Fruit fly (Drosophila melanogaster): ENCODE measurements around the gene orb2.

Gene orb2

DNA sequence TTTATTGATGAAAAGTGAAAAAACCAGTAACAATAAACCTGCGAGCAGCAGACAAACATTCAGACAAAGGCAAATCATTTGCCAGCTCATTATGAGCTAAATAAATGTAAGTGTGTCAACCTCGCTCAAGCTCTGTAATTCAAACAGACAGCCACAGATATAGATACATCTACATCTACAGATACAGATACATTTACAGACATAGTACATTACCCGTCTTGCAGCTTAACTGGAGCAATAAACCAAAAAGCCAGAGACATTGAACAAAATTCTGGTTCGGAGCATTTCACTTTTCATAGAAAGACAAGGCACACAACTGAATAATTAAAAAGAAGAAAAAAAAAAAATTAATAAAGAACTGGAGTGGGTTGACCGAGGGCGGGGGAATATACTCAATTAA lies 34.6 kb downstream of the orb2 start:
- TF ChIP-seq Pif1A (GFP tag; optimal IDR thresholded peaks at IDR 0.05) = no peak
- no peak for TF ChIP-seq fd96Ca (GFP tag; IDR thresholded peaks at IDR 0.05)
- no peak for TF ChIP-seq CG10348 (GFP tag; IDR thresholded peaks at IDR 0.05)
- TF ChIP-seq CG9948 (tag; optimal IDR thresholded peaks at IDR 0.05) = no peak
- no peak for TF ChIP-seq EcR (GFP tag; optimal IDR thresholded peaks at IDR 0.05)
- TF ChIP-seq CG17806 (tag; optimal IDR thresholded peaks at IDR 0.05) = no peak
- TF ChIP-seq CG12605 (GFP tag; IDR thresholded peaks at IDR 0.05) = no peak
- no peak for TF ChIP-seq CG32121 (GFP tag; IDR thresholded peaks at IDR 0.05)
- TF ChIP-seq D1 (tag; optimal IDR thresholded peaks at IDR 0.05) = no peak
- no peak for TF ChIP-seq Pif1B (GFP tag; optimal IDR thresholded peaks at IDR 0.05)
- no peak for TF ChIP-seq gl (tag; optimal IDR thresholded peaks at IDR 0.05)
- no peak for TF ChIP-seq CG8301 (tag; optimal IDR thresholded peaks at IDR 0.05)
- TF ChIP-seq Ets98B (GFP tag; IDR thresholded peaks at IDR 0.05) = no peak
- no peak for TF ChIP-seq CG4496 (GFP tag; IDR thresholded peaks at IDR 0.05)
- TF ChIP-seq CG8159 (tag; optimal IDR thresholded peaks at IDR 0.05) = no peak
- TF ChIP-seq rn (GFP tag; IDR thresholded peaks at IDR 0.05) = no peak
- TF ChIP-seq CG15710 (tag; optimal IDR thresholded peaks at IDR 0.05) = no peak
- no peak for TF ChIP-seq CG14655 (GFP tag; optimal IDR thresholded peaks at IDR 0.05)
- no peak for TF ChIP-seq CG34367 (tag; optimal IDR thresholded peaks at IDR 0.05)
- TF ChIP-seq CG13204 (GFP tag; optimal IDR thresholded peaks at IDR 0.05) = no peak

- TF ChIP-seq Pif1A (GFP tag; optimal IDR thresholded peaks at IDR 0.05) = peak; percentile 63
- TF ChIP-seq CG14655 (GFP tag; optimal IDR thresholded peaks at IDR 0.05) = peak; percentile 82
- no peak for TF ChIP-seq fd96Ca (GFP tag; IDR thresholded peaks at IDR 0.05)
- TF ChIP-seq Pif1B (GFP tag; optimal IDR thresholded peaks at IDR 0.05) = peak; percentile 67
- no peak for TF ChIP-seq gl (tag; optimal IDR thresholded peaks at IDR 0.05)
- no peak for TF ChIP-seq CG32121 (GFP tag; IDR thresholded peaks at IDR 0.05)
- no peak for TF ChIP-seq rn (GFP tag; IDR thresholded peaks at IDR 0.05)
- TF ChIP-seq CG8159 (tag; optimal IDR thresholded peaks at IDR 0.05) = peak; percentile 71
- peak; percentile 65 for TF ChIP-seq EcR (GFP tag; optimal IDR thresholded peaks at IDR 0.05)
- TF ChIP-seq Snoo (tag; optimal IDR thresholded peaks at IDR 0.05) = peak; percentile 69
- no peak for TF ChIP-seq Ets98B (GFP tag; IDR thresholded peaks at IDR 0.05)
- TF ChIP-seq CG15710 (tag; optimal IDR thresholded peaks at IDR 0.05) = peak; percentile 54
- peak; percentile 35 for TF ChIP-seq D1 (tag; optimal IDR thresholded peaks at IDR 0.05)
- TF ChIP-seq CG9948 (tag; optimal IDR thresholded peaks at IDR 0.05) = peak; percentile 65
- peak; percentile 10 for TF ChIP-seq CG34367 (tag; optimal IDR thresholded peaks at IDR 0.05)
- peak; percentile 20 for TF ChIP-seq CG13204 (GFP tag; optimal IDR thresholded peaks at IDR 0.05)
- peak; percentile 42; the same call in 1 of the 3 replicates for TF ChIP-seq CG4496 (GFP tag; IDR thresholded peaks at IDR 0.05)
- TF ChIP-seq CG12605 (GFP tag; IDR thresholded peaks at IDR 0.05) = peak; percentile 53
- peak; percentile 58 for TF ChIP-seq CG17806 (tag; optimal IDR thresholded peaks at IDR 0.05)
- no peak for TF ChIP-seq CG10348 (GFP tag; IDR thresholded peaks at IDR 0.05)
- TF ChIP-seq CG8301 (tag; optimal IDR thresholded peaks at IDR 0.05) = peak; percentile 61
Measured at dm6 chr3L:8913537-8914108, 40.6 kb downstream of the orb2 start.

DNA sequence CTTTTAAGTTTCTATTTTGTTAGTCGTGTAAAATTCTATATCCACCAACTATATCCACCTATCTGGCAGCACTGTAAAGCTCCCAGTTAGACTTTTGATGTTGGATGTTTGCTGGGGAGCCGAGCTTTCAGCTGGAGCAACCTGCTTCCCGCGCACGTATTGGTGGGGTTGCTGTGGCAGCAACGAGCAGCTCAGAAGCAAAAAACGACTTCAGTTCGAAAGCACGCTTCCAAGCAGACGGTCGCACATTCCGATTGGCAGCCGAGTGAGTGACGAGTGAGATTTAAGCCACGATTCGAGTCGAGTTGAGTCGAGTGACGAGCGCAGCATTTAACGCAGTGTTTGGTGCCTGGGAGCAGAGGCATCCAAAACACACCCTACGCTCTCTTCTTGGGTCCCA lies 41.9 kb downstream of the orb2 start, which contains the start of the genes Tsp66E and mfr:
Gene Tsp66E (plus strand): TSS at position 168 of the 400 bp plus-strand sequence.
Gene mfr (minus strand): TSS at position 340 of the 400 bp plus-strand sequence.
- TF ChIP-seq CG17806 (tag; optimal IDR thresholded peaks at IDR 0.05) (no peak), CG9948 (tag; optimal IDR thresholded peaks at IDR 0.05) (no peak), CG32121 (GFP tag; IDR thresholded peaks at IDR 0.05) (no peak), CG13204 (GFP tag; optimal IDR thresholded peaks at IDR 0.05) (peak; percentile 47), Pif1B (GFP tag; optimal IDR thresholded peaks at IDR 0.05) (peak; percentile 21), CG14655 (GFP tag; optimal IDR thresholded peaks at IDR 0.05) (no peak), Snoo (tag; optimal IDR thresholded peaks at IDR 0.05) (no peak), CG10348 (GFP tag; IDR thresholded peaks at IDR 0.05) (no peak), CG8301 (tag; optimal IDR thresholded peaks at IDR 0.05) (no peak), fd96Ca (GFP tag; IDR thresholded peaks at IDR 0.05) (no peak; the same call in 2 of the 3 replicates), gl (tag; optimal IDR thresholded peaks at IDR 0.05) (peak; percentile 9), Pif1A (GFP tag; optimal IDR thresholded peaks at IDR 0.05) (no peak), rn (GFP tag; IDR thresholded peaks at IDR 0.05) (no peak), D1 (tag; optimal IDR thresholded peaks at IDR 0.05) (no peak), CG4496 (GFP tag; IDR thresholded peaks at IDR 0.05) (peak; percentile 63; the same call in 2 of the 3 replicates), CG34367 (tag; optimal IDR thresholded peaks at IDR 0.05) (no peak), EcR (GFP tag; optimal IDR thresholded peaks at IDR 0.05) (no peak), CG15710 (tag; optimal IDR thresholded peaks at IDR 0.05) (no peak), CG8159 (tag; optimal IDR thresholded peaks at IDR 0.05) (no peak), CG12605 (GFP tag; IDR thresholded peaks at IDR 0.05) (peak; percentile 48; the same call in 1 of the 2 replicates), Ets98B (GFP tag; IDR thresholded peaks at IDR 0.05) (peak; percentile 65; the same call in 1 of the 2 replicates)

DNA sequence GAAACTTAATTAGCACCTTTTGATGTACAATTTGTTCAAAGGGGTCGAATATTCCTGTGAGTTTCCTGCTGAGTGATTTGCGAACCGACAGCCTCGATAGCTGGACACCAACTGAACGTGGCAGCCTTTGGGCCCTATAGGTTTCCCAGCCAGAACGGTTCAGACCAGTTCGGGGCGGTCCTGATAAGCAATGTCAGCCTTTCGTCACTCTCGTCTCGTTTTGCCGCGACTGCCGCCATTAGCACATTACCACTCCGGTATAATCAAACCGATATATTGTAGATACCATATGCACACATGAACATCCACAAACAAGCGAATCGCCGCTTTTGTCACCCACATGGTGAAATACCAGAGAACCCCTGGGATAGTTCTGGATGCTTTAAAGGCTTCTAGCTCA lies 49.2 kb downstream of the orb2 start, which contains the start of gene TrpA1:
Gene TrpA1 (minus strand): TSS at position 101 of the 400 bp plus-strand sequence.
- TF ChIP-seq Snoo (tag; optimal IDR thresholded peaks at IDR 0.05) (no peak), CG8159 (tag; optimal IDR thresholded peaks at IDR 0.05) (no peak), CG15710 (tag; optimal IDR thresholded peaks at IDR 0.05) (no peak), rn (GFP tag; IDR thresholded peaks at IDR 0.05) (no peak), D1 (tag; optimal IDR thresholded peaks at IDR 0.05) (no peak), CG9948 (tag; optimal IDR thresholded peaks at IDR 0.05) (no peak), Pif1A (GFP tag; optimal IDR thresholded peaks at IDR 0.05) (no peak), CG8301 (tag; optimal IDR thresholded peaks at IDR 0.05) (no peak), CG13204 (GFP tag; optimal IDR thresholded peaks at IDR 0.05) (no peak), fd96Ca (GFP tag; IDR thresholded peaks at IDR 0.05) (no peak), Pif1B (GFP tag; optimal IDR thresholded peaks at IDR 0.05) (no peak), CG34367 (tag; optimal IDR thresholded peaks at IDR 0.05) (no peak), CG12605 (GFP tag; IDR thresholded peaks at IDR 0.05) (no peak), EcR (GFP tag; optimal IDR thresholded peaks at IDR 0.05) (no peak), CG32121 (GFP tag; IDR thresholded peaks at IDR 0.05) (no peak), CG17806 (tag; optimal IDR thresholded peaks at IDR 0.05) (no peak), CG10348 (GFP tag; IDR thresholded peaks at IDR 0.05) (no peak)

DNA sequence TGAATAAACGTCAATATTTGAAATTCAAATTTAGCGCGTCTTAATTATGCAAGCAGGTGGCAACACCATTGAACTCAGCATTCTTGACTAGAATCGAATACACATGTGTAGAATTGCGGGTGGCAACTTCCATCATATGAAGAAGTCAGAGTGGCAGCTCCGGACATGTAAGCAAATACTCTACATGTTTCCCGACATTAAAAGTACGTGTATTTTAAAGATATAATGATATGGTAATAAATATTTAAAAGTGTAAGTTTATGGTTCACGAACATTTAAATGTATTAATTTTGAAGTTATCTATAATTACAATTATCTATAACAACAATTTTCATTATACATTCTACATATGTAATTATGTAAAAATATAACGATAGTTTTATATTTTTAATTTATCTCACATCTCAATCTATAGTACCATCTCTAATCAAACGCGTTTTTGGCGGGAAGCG lies 63.1 kb downstream of the orb2 start, which contains the start of gene Mcm7:
Gene Mcm7 (plus strand): TSS at position 430 of the 452 bp plus-strand sequence.
- TF ChIP-seq Pif1B (GFP tag; optimal IDR thresholded peaks at IDR 0.05) (no peak), CG14655 (GFP tag; optimal IDR thresholded peaks at IDR 0.05) (no peak), CG17806 (tag; optimal IDR thresholded peaks at IDR 0.05) (no peak), Ets98B (GFP tag; IDR thresholded peaks at IDR 0.05) (no peak), CG8159 (tag; optimal IDR thresholded peaks at IDR 0.05) (no peak), CG4496 (GFP tag; IDR thresholded peaks at IDR 0.05) (no peak), Snoo (tag; optimal IDR thresholded peaks at IDR 0.05) (no peak), gl (tag; optimal IDR thresholded peaks at IDR 0.05) (no peak)
